Worm (Caenorhabditis elegans): ENCODE results near the gene lron-7.

The lron-7 gene

DNA sequence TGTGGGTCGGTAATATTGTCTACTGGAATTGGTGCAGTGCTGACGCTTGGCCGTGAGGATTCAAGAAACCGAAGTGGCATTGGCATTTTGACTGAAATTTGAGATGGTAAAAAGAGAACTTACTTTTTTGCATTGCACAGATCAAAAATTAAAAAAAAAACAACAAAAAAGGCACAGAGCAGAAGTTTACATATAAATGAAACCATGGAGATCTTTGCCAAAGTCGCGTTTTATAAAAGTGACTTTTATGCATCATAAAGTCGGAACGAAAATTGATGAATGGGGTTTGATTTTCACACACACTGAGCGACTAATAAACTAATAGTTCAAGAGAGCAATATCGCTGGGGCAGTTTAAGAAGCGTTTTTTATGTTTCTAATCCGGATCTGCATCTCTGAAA, 30.4 kb downstream of the lron-7 start, which contains the start of gene T08A9.13:
Gene T08A9.13 (minus strand): TSS at position 101 of the 400 bp plus-strand sequence.
- TF ChIP-seq mdl-1 (tag; optimal IDR thresholded peaks at IDR 0.05) (no peak), nhr-11 (tag; optimal IDR thresholded peaks at IDR 0.05) (no peak)

ce11 chrX:7323604-7324003, 31.7 kb downstream of the lron-7 start:
- TF ChIP-seq elt-3 (tag; optimal IDR thresholded peaks at IDR 0.05), result peak in 1 of 3 experiments; percentile 6
- peak; percentile 20 for TF ChIP-seq skn-1 (tag; optimal IDR thresholded peaks at IDR 0.05)
- TF ChIP-seq ztf-11 (tag; optimal IDR thresholded peaks at IDR 0.05), result no peak
- no peak for TF ChIP-seq fkh-10 (GFP tag; optimal IDR thresholded peaks at IDR 0.05)
- peak; percentile 31 for TF ChIP-seq tbx-2 (tag; optimal IDR thresholded peaks at IDR 0.05)
- no peak for TF ChIP-seq nhr-11 (tag; optimal IDR thresholded peaks at IDR 0.05)
- peak; percentile 71 for TF ChIP-seq nhr-43 (tag; optimal IDR thresholded peaks at IDR 0.05; ENCODE audit: poor library complexity, severe bottlenecking)
- TF ChIP-seq pqm-1 (tag; optimal IDR thresholded peaks at IDR 0.05), result peak; percentile 49
- TF ChIP-seq nhr-23 (tag; optimal IDR thresholded peaks at IDR 0.05), result no peak
- TF ChIP-seq nhr-25 (tag; optimal IDR thresholded peaks at IDR 0.05), result peak; percentile 13
- TF ChIP-seq fkh-2 (tag; optimal IDR thresholded peaks at IDR 0.05), result no peak
- TF ChIP-seq nhr-12 (tag; optimal IDR thresholded peaks at IDR 0.05), result no peak
- no peak for TF ChIP-seq sea-2 (GFP tag; optimal IDR thresholded peaks at IDR 0.05)
- no peak for TF ChIP-seq nhr-76 (tag; optimal IDR thresholded peaks at IDR 0.05)
- TF ChIP-seq nfya-1 (tag; optimal IDR thresholded peaks at IDR 0.05; ENCODE audit: insufficient read depth), result peak; percentile 38
- TF ChIP-seq lsy-12 (tag; optimal IDR thresholded peaks at IDR 0.05), result peak; percentile 58
- TF ChIP-seq elt-2 (tag; optimal IDR thresholded peaks at IDR 0.05), result peak; percentile 67

ce11 chrX:7326967-7327651, 35.2 kb downstream of the lron-7 start, which contains the start of gene sng-1:
Gene sng-1 (plus strand): TSS chrX:7327601.
- TF ChIP-seq nfya-1 (tag; optimal IDR thresholded peaks at IDR 0.05; ENCODE audit: insufficient read depth), result peak; percentile 36
- TF ChIP-seq fkh-10 (GFP tag; optimal IDR thresholded peaks at IDR 0.05), result no peak
- TF ChIP-seq lin-39 (tag; optimal IDR thresholded peaks at IDR 0.05), result peak; percentile 54
- TF ChIP-seq hmg-11 (tag; optimal IDR thresholded peaks at IDR 0.05), result peak; percentile 56

DNA sequence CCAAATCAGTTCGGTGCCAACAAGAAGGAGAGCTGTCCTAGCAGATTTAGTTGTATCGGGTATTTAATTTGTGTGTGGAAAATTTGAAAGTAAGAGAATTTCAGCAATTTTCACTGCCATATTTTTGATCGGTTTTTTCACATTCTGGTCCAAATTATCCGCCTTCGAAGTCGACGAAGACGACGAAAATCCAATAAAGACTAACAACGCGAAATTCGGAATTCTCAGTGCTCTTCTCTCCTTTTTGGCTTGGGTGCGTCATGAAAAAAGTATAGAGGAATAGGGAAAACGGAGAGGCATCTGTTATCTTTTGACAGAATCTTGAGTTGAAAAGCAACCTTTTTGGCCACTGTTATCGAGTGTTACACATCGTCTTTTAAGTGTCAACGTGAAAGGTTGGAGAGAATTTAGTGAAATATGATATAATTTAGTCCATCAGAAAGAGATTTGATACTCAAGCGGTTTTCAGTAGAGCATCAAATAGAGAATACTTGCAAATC, 36.2 kb downstream of the lron-7 start:
- peak; percentile 82 for TF ChIP-seq elt-1 (tag; optimal IDR thresholded peaks at IDR 0.05)
- no peak for TF ChIP-seq eor-1 (tag; optimal IDR thresholded peaks at IDR 0.05)
- no peak for TF ChIP-seq nhr-77 (tag; optimal IDR thresholded peaks at IDR 0.05)
- TF ChIP-seq unc-62 (GFP tag; optimal IDR thresholded peaks at IDR 0.05), result peak; percentile 41

- peak; percentile 51 for TF ChIP-seq nhr-23 (tag; optimal IDR thresholded peaks at IDR 0.05)
- TF ChIP-seq nhr-25 (tag; optimal IDR thresholded peaks at IDR 0.05), result peak; percentile 59
- TF ChIP-seq egl-5 (tag; optimal IDR thresholded peaks at IDR 0.05), result no peak
- no peak for TF ChIP-seq skn-1 (tag; optimal IDR thresholded peaks at IDR 0.05)
- TF ChIP-seq nhr-67 (tag; optimal IDR thresholded peaks at IDR 0.05), result no peak
Observed at ce11 chrX:7329601-7330000, 37.7 kb downstream of the lron-7 start, which contains the start of gene ttr-59. Gene ttr-59 (plus strand): TSS chrX:7329818.

ce11 chrX:7330685-7331196, 38.8 kb downstream of the lron-7 start, which contains the start of gene ttr-30:
Gene ttr-30 (plus strand): TSS chrX:7330949.
- peak; percentile 38 for TF ChIP-seq nhr-25 (tag; optimal IDR thresholded peaks at IDR 0.05)
- TF ChIP-seq ZK546.5 (tag; optimal IDR thresholded peaks at IDR 0.05), result no peak
- no peak for TF ChIP-seq fkh-10 (GFP tag; optimal IDR thresholded peaks at IDR 0.05)
- TF ChIP-seq nfya-1 (tag; optimal IDR thresholded peaks at IDR 0.05; ENCODE audit: insufficient read depth), result no peak
- no peak for TF ChIP-seq sea-2 (GFP tag; optimal IDR thresholded peaks at IDR 0.05)
- no peak for TF ChIP-seq daf-12 (tag; optimal IDR thresholded peaks at IDR 0.05)
- TF ChIP-seq pha-4 (tag; optimal IDR thresholded peaks at IDR 0.05), result no peak
- no peak for TF ChIP-seq eor-1 (tag; optimal IDR thresholded peaks at IDR 0.05)
- TF ChIP-seq ztf-11 (tag; optimal IDR thresholded peaks at IDR 0.05), result no peak
- TF ChIP-seq fos-1 (tag; optimal IDR thresholded peaks at IDR 0.05), result no peak
- TF ChIP-seq tbx-2 (tag; optimal IDR thresholded peaks at IDR 0.05), result no peak
- no peak for TF ChIP-seq nhr-77 (tag; optimal IDR thresholded peaks at IDR 0.05)
- TF ChIP-seq egl-27 (tag; optimal IDR thresholded peaks at IDR 0.05), result no peak
- no peak for TF ChIP-seq hmg-11 (tag; optimal IDR thresholded peaks at IDR 0.05)
- TF ChIP-seq nhr-23 (tag; optimal IDR thresholded peaks at IDR 0.05), result peak; percentile 75
- TF ChIP-seq ceh-82 (tag; optimal IDR thresholded peaks at IDR 0.05), result no peak
- TF ChIP-seq unc-62 (GFP tag; optimal IDR thresholded peaks at IDR 0.05), result no peak
- no peak for TF ChIP-seq nhr-28 (tag; optimal IDR thresholded peaks at IDR 0.05)
- TF ChIP-seq elt-1 (tag; optimal IDR thresholded peaks at IDR 0.05), result peak; percentile 48
- TF ChIP-seq unc-39 (tag; optimal IDR thresholded peaks at IDR 0.05), result no peak
- TF ChIP-seq ceh-16 (tag; optimal IDR thresholded peaks at IDR 0.05), result no peak
- no peak for TF ChIP-seq nhr-12 (tag; optimal IDR thresholded peaks at IDR 0.05)
- TF ChIP-seq ztf-4 (tag; optimal IDR thresholded peaks at IDR 0.05), result no peak
